Worm (Caenorhabditis elegans): Measurements from ENCODE around the gene C50E3.6.

ce11 chrV:7580378-7580777, 10.0 kb downstream of the C50E3.6 start, which contains the start of gene ets-6:
- TF ChIP-seq pes-1 (GFP tag; IDR thresholded peaks at IDR 0.05) (no peak), tbx-37 (GFP tag; conservative IDR thresholded peaks at IDR 0.05) (no peak), hmg-4 (GFP tag; optimal IDR thresholded peaks at IDR 0.05) (no peak)
